Fruit fly (Drosophila melanogaster) whole organism, prepupa: Measurements from ENCODE around the gene CG15894.

Source experiments
- CG11902 ChIP-seq: fragments of 200-800 bp; sonication (Bioruptor generic); optimal IDR thresholded peaks from 3 replicates; lab custom pipeline; 2016; ENCODE audit warnings: missing biosample characterization, missing genetic modification characterization
- CG15336 ChIP-seq: fragments of 200-800 bp; sonication (Bioruptor generic); IDR thresholded peaks from 2 replicates; pipeline ENCODE4 v1.3.6; 2022; ENCODE audit warnings: missing biosample characterization, missing genetic modification characterization
- CG1621 ChIP-seq: fragments of 200-800 bp; sonication (Bioruptor generic); optimal IDR thresholded peaks from 3 replicates; lab custom pipeline; 2018; ENCODE audit warnings: missing biosample characterization, mild to moderate bottlenecking, missing genetic modification characterization
- CG32006 ChIP-seq: fragments of 200-800 bp; sonication (Bioruptor generic); optimal IDR thresholded peaks from 3 replicates; lab custom pipeline; 2017; ENCODE audit warnings: missing biosample characterization, mild to moderate bottlenecking, missing genetic modification characterization
- CG4318 ChIP-seq: fragments of 200-800 bp; sonication (Bioruptor generic); optimal IDR thresholded peaks from 3 replicates; lab custom pipeline; 2017; ENCODE audit warnings: missing biosample characterization, mild to moderate bottlenecking, missing genetic modification characterization
- CG6163 ChIP-seq: fragments of 200-800 bp; sonication (Bioruptor generic); IDR thresholded peaks from 3 replicates; pipeline ENCODE4 v1.3.6; 2022; ENCODE audit warnings: missing biosample characterization, missing genetic modification characterization
- CG6792 ChIP-seq: fragments of 200-800 bp; sonication (Bioruptor generic); optimal IDR thresholded peaks from 3 replicates; lab custom pipeline; 2016; ENCODE audit warnings: missing biosample characterization, missing genetic modification characterization
- CG7368 ChIP-seq: fragments of 200-800 bp; sonication (Bioruptor generic); optimal IDR thresholded peaks from 3 replicates; lab custom pipeline; 2016; ENCODE audit warnings: missing biosample characterization, missing genetic modification characterization
- CG8119 ChIP-seq: fragments of 200-800 bp; sonication (Bioruptor generic); IDR thresholded peaks from 3 replicates; pipeline ENCODE4 v1.3.6; 2022; ENCODE audit warnings: missing biosample characterization, missing genetic modification characterization
- CG8632 ChIP-seq: fragments of 200-800 bp; sonication (Bioruptor generic); optimal IDR thresholded peaks from 3 replicates; lab custom pipeline; 2016; ENCODE audit warnings: missing biosample characterization, missing genetic modification characterization
- CG9139 ChIP-seq: fragments of 200-800 bp; sonication (Bioruptor generic); optimal IDR thresholded peaks from 3 replicates; lab custom pipeline; 2017; ENCODE audit warnings: missing biosample characterization, mild to moderate bottlenecking, missing genetic modification characterization
- Eip75B ChIP-seq: fragments of 200-800 bp; sonication (Bioruptor generic); optimal IDR thresholded peaks from 3 replicates; lab custom pipeline; 2016; ENCODE audit warnings: missing biosample characterization, missing genetic modification characterization
- Eip78C ChIP-seq: fragments of 200-800 bp; sonication (Bioruptor generic); peaks from one replicate; lab custom pipeline; 2016; ENCODE audit warnings: missing biosample characterization, missing genetic modification characterization
- Eip93F ChIP-seq: fragments of 200-800 bp; sonication (Bioruptor generic); optimal IDR thresholded peaks from 2 replicates; lab custom pipeline; 2016; ENCODE audit warnings: missing biosample characterization, mild to moderate bottlenecking, missing genetic modification characterization
- Ets21C ChIP-seq: fragments of 200-800 bp; sonication (Bioruptor generic); optimal IDR thresholded peaks from 3 replicates; lab custom pipeline; 2016; ENCODE audit warnings: missing biosample characterization, missing genetic modification characterization
- Hr38 ChIP-seq: sonication (Bioruptor generic); optimal IDR thresholded peaks from 2 replicates; lab custom pipeline; 2016; ENCODE audit warnings: missing biosample characterization, missing genetic modification characterization
- Hr39 ChIP-seq: fragments of 200-800 bp; sonication (Bioruptor generic); optimal IDR thresholded peaks from 2 replicates; lab custom pipeline; 2016; ENCODE audit warnings: missing biosample characterization, missing genetic modification characterization
- Lpt ChIP-seq: fragments of 200-800 bp; sonication (Bioruptor generic); optimal IDR thresholded peaks from 3 replicates; lab custom pipeline; 2016; ENCODE audit warnings: missing biosample characterization, missing genetic modification characterization
- Met ChIP-seq: fragments of 200-800 bp; sonication (Bioruptor generic); optimal IDR thresholded peaks from 3 replicates; lab custom pipeline; 2016; ENCODE audit warnings: missing biosample characterization, missing genetic modification characterization
- OdsH ChIP-seq: fragments of 200-800 bp; sonication (Bioruptor generic); optimal IDR thresholded peaks from 3 replicates; lab custom pipeline; 2016; ENCODE audit warnings: missing biosample characterization, missing genetic modification characterization
- Smox ChIP-seq: fragments of 200-800 bp; sonication (Bioruptor generic); optimal IDR thresholded peaks from 3 replicates; lab custom pipeline; 2016; ENCODE audit warnings: missing biosample characterization, missing genetic modification characterization
- Sox102F ChIP-seq: fragments of 200-800 bp; sonication (Bioruptor generic); optimal IDR thresholded peaks from 2 replicates; lab custom pipeline; 2016; ENCODE audit warnings: missing biosample characterization, mild to moderate bottlenecking, missing genetic modification characterization
- Sox14 ChIP-seq: fragments of 200-800 bp; sonication (Bioruptor generic); optimal IDR thresholded peaks from 3 replicates; lab custom pipeline; 2016; ENCODE audit warnings: missing biosample characterization, missing genetic modification characterization
- achi ChIP-seq: fragments of 200-800 bp; sonication (Bioruptor generic); optimal IDR thresholded peaks from 3 replicates; lab custom pipeline; 2016; ENCODE audit warnings: missing biosample characterization, missing genetic modification characterization
- cyc ChIP-seq: fragments of 200-800 bp; sonication (Bioruptor generic); optimal IDR thresholded peaks from 3 replicates; lab custom pipeline; 2016; ENCODE audit warnings: missing biosample characterization, missing genetic modification characterization
- dsx ChIP-seq: fragments of 200-800 bp; optimal IDR thresholded peaks from 3 replicates; lab custom pipeline; 2019; ENCODE audit warnings: missing biosample characterization, mild to moderate bottlenecking, missing genetic modification characterization, moderate library complexity; ENCODE audit not compliant: poor library complexity, severe bottlenecking
- eg ChIP-seq: fragments of 200-800 bp; sonication (Bioruptor generic); IDR thresholded peaks from 3 replicates; pipeline ENCODE4 v1.3.6; 2022; ENCODE audit warnings: missing biosample characterization, missing genetic modification characterization
- esn ChIP-seq: fragments of 200-800 bp; sonication (Bioruptor generic); optimal IDR thresholded peaks from 2 replicates; lab custom pipeline; 2016; ENCODE audit warnings: missing biosample characterization, mild to moderate bottlenecking, missing genetic modification characterization, moderate library complexity
- fd59A ChIP-seq: fragments of 200-800 bp; sonication (Bioruptor generic); optimal IDR thresholded peaks from 2 replicates; lab custom pipeline; 2017; ENCODE audit warnings: missing biosample characterization, mild to moderate bottlenecking, missing genetic modification characterization, missing genetic modification reagents
- fd85E ChIP-seq: fragments of 200-800 bp; sonication (Bioruptor generic); optimal IDR thresholded peaks from 3 replicates; lab custom pipeline; 2016; ENCODE audit warnings: missing biosample characterization, missing genetic modification characterization
- fkh ChIP-seq: fragments of 200-800 bp; sonication (Bioruptor generic); optimal IDR thresholded peaks from 3 replicates; lab custom pipeline; 2017; ENCODE audit warnings: missing biosample characterization, mild to moderate bottlenecking, missing genetic modification characterization, moderate library complexity
- net ChIP-seq: fragments of 200-800 bp; sonication (Bioruptor generic); optimal IDR thresholded peaks from 3 replicates; lab custom pipeline; 2016; ENCODE audit warnings: missing biosample characterization, missing genetic modification characterization
- pdm3 ChIP-seq: fragments of 200-800 bp; sonication (Bioruptor generic); optimal IDR thresholded peaks from 3 replicates; lab custom pipeline; 2016; ENCODE audit warnings: missing biosample characterization, missing genetic modification characterization
- salr ChIP-seq, 2 experiments: fragments of 200-800 bp; sonication (Bioruptor generic); optimal IDR thresholded peaks; 3 replicates each; lab custom pipeline; 2016 to 2018; ENCODE audit warnings: missing biosample characterization in 2 of 2, missing genetic modification characterization in 2 of 2, mild to moderate bottlenecking in 1 of 2
- ss ChIP-seq, 2 experiments: fragments of 200-800 bp; sonication (Bioruptor generic); optimal IDR thresholded peaks; 2 replicates in 1 of 2; 3 replicates in 1 of 2; lab custom pipeline; 2017 to 2018; ENCODE audit warnings: mild to moderate bottlenecking in 2 of 2, missing biosample characterization in 2 of 2, missing genetic modification characterization in 2 of 2, moderate library complexity in 1 of 2
- svp ChIP-seq: fragments of 200-800 bp; sonication (Bioruptor generic); peaks from one replicate; lab custom pipeline; 2016; ENCODE audit warnings: missing biosample characterization, missing genetic modification characterization
- topi ChIP-seq: fragments of 200-800 bp; sonication (Bioruptor generic); optimal IDR thresholded peaks from 3 replicates; lab custom pipeline; 2016; ENCODE audit warnings: missing biosample characterization, missing genetic modification characterization
- vri ChIP-seq: fragments of 200-800 bp; sonication (Bioruptor generic); optimal IDR thresholded peaks from 3 replicates; lab custom pipeline; 2016; ENCODE audit warnings: missing biosample characterization, mild to moderate bottlenecking, missing genetic modification characterization

The CG15894 gene

dm6 chrX:6267187-6267711, 41.8 kb upstream of the CG15894 start, which contains the start of gene schlank (continued):
- TF ChIP-seq Hr38 (GFP tag; lab: Kevin White, UChicago) = no peak
- TF ChIP-seq dsx (GFP tag; lab: Kevin White, UChicago) = peak; percentile 51
- TF ChIP-seq CG1621 (tag; lab: Kevin White, UChicago) = no peak
- peak; percentile 61 for TF ChIP-seq cyc (GFP tag; lab: Kevin White, UChicago)
- peak; percentile 28 for TF ChIP-seq CG6792 (GFP tag; lab: Kevin White, UChicago)
- peak; percentile 54 for TF ChIP-seq Met (GFP tag; lab: Kevin White, UChicago)
- TF ChIP-seq Eip78C (GFP tag; lab: Kevin White, UChicago) = peak; percentile 85
- no peak for TF ChIP-seq CG8632 (GFP tag; lab: Kevin White, UChicago)
- TF ChIP-seq, all 60 proteins: peak for 36

- no peak for TF ChIP-seq Hr39 (GFP tag; lab: Kevin White, UChicago)
- TF ChIP-seq CG1621 (tag; lab: Kevin White, UChicago) = peak; percentile 23
- TF ChIP-seq ss (GFP tag; optimal IDR thresholded peaks at IDR 0.05; lab: Kevin White, UChicago) = peak in 1 of 2 experiments; percentile 8
- peak; percentile 5 for TF ChIP-seq Eip78C (GFP tag; lab: Kevin White, UChicago)
- no peak for TF ChIP-seq Ets21C (GFP tag; lab: Kevin White, UChicago)
- TF ChIP-seq svp (GFP tag; lab: Kevin White, UChicago) = peak; percentile 34
- TF ChIP-seq, all 60 proteins: peak for 4
Measured at dm6 chrX:6267745-6268582, 41.0 kb upstream of the CG15894 start, which contains the start of gene Spt6. Gene Spt6, plus strand, starts transcription at chrX:6267797.

DNA sequence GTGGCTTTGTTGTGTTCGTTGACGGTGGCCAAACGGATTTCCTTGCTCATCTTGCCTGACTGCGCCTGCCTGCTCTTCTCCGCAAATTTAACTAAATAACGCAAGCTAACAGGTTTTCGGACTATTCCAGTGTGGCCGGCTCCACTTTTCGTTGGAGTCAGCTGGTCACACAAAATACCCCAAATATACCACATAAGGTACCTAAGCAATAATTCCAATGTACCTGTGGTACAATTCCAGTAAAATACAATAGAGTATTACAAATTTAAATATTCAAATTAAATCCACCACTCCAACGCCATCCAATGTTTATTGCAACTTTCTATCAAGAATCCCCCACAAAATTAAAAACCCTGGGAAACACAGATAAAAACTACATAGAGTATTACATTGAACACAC, 32.4 kb upstream of the CG15894 start, which contains the start of gene CG3566:
Gene CG3566 (minus strand): TSS at position 135 of the 400 bp plus-strand sequence.
- TF ChIP-seq ss (GFP tag; optimal IDR thresholded peaks at IDR 0.05; lab: Kevin White, UChicago) (no peak), CG15336 (0 out of 2 replicates have a peak, but pooled peaks have one; percentile 27), CG8632 (GFP tag; lab: Kevin White, UChicago) (no peak), salr (GFP tag; optimal IDR thresholded peaks at IDR 0.05; lab: Kevin White, UChicago) (no peak), CG9139 (no peak), CG4318 (no peak), esn (peak; percentile 21), CG6163 (GFP tag; lab: Robert Waterston, UW) (no peak), Sox102F (GFP tag; lab: Kevin White, UChicago) (no peak), Lpt (GFP tag; lab: Kevin White, UChicago) (no peak), Eip78C (GFP tag; lab: Kevin White, UChicago) (peak; percentile 63), OdsH (GFP tag; lab: Kevin White, UChicago) (no peak), CG1621 (tag; lab: Kevin White, UChicago) (peak; percentile 12), dsx (GFP tag; lab: Kevin White, UChicago) (peak; percentile 0), CG7368 (GFP tag; lab: Kevin White, UChicago) (no peak), Sox14 (GFP tag; lab: Kevin White, UChicago) (peak; percentile 12), Hr38 (GFP tag; lab: Kevin White, UChicago) (no peak), fd59A (GFP tag; lab: Kevin White, UChicago) (no peak), svp (GFP tag; lab: Kevin White, UChicago) (peak; percentile 52), Eip75B (GFP tag; lab: Kevin White, UChicago) (no peak), achi (GFP tag; lab: Kevin White, UChicago) (no peak), Ets21C (GFP tag; lab: Kevin White, UChicago) (no peak), Smox (GFP tag; lab: Kevin White, UChicago) (no peak), CG11902 (GFP tag; lab: Kevin White, UChicago) (no peak), vri (peak; percentile 16)

- no peak for TF ChIP-seq fd85E (GFP tag; lab: Kevin White, UChicago)
- no peak for TF ChIP-seq CG6163 (GFP tag; lab: Robert Waterston, UW)
- no peak for TF ChIP-seq Eip93F
- TF ChIP-seq Met (GFP tag; lab: Kevin White, UChicago) = peak; percentile 34
- no peak for TF ChIP-seq CG32006
- peak; percentile 33 for TF ChIP-seq achi (GFP tag; lab: Kevin White, UChicago)
- TF ChIP-seq CG8119 (GFP tag; lab: Robert Waterston, UW) = peak; percentile 27; the same call in 1 of the 3 replicates
- peak; percentile 6 for TF ChIP-seq cyc (GFP tag; lab: Kevin White, UChicago)
- no peak for TF ChIP-seq fkh (GFP tag; lab: Kevin White, UChicago)
- TF ChIP-seq CG7368 (GFP tag; lab: Kevin White, UChicago) = no peak
- peak; percentile 52 for TF ChIP-seq Sox14 (GFP tag; lab: Kevin White, UChicago)
- TF ChIP-seq Smox (GFP tag; lab: Kevin White, UChicago) = no peak
- TF ChIP-seq CG8632 (GFP tag; lab: Kevin White, UChicago) = peak; percentile 4
- no peak for TF ChIP-seq eg (GFP tag; lab: Robert Waterston, UW)
- TF ChIP-seq net = peak; percentile 7
- no peak for TF ChIP-seq pdm3 (GFP tag; lab: Kevin White, UChicago)
- no peak for TF ChIP-seq OdsH (GFP tag; lab: Kevin White, UChicago)
- no peak for TF ChIP-seq Lpt (GFP tag; lab: Kevin White, UChicago)
- TF ChIP-seq topi = peak; percentile 56
- no peak for TF ChIP-seq salr (GFP tag; optimal IDR thresholded peaks at IDR 0.05; lab: Kevin White, UChicago)
Measured at dm6 chrX:6278879-6279628, 30.0 kb upstream of the CG15894 start.
